Worm (Caenorhabditis elegans) whole organism, L4/young adult: ENCODE results near the gene dpy-28.

Source experiments
- dao-5 ChIP-seq: sonication (generic microtip); optimal IDR thresholded peaks from 2 replicates; lab custom pipeline; 2016; ENCODE audit warnings: missing genotype, missing genetic modification characterization, moderate library complexity, missing compliant biosample characterization
- him-1 ChIP-seq: sonication (generic microtip); optimal IDR thresholded peaks from 2 replicates; lab custom pipeline; 2016; ENCODE audit warnings: missing genotype, missing genetic modification reagents, missing genetic modification characterization, missing compliant biosample characterization

- TF ChIP-seq dao-5 (tag; lab: Kevin White, UChicago) (no peak), him-1 (tag; lab: Kevin White, UChicago) (no peak)
Observed at ce11 chrIII:10739902-10740301, 23.0 kb upstream of the dpy-28 start.
